Fruit fly (Drosophila melanogaster): ENCODE measurements around the gene axed.
A peak's percentile ranks its signal among the peaks of the same experiment; 100 is the strongest.

Gene axed

DNA sequence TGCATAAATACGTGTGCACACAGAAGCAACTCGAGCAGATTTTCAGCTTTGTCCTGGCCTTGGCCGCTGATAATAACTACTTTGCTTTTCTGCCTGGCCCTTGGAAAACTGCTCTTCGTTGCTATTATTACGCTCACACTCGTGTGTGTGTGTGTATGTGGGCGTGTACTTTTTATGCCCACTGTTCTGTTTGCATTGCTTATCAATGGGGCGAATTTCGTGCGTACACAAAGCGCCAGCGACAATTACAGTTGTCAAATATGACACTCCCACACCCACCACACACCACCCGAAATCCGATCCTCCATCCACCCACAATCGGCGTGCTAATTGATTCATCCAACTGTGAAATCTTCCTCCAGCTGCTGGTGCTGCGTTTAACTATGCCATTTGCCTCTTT is 3.5 kb downstream of the axed start:
- TF ChIP-seq CG6854 (GFP tag; optimal IDR thresholded peaks at IDR 0.05) (no peak), Eip78C (GFP tag) (peak; percentile 31), fkh (GFP tag; optimal IDR thresholded peaks at IDR 0.05) (peak; percentile 83), pdm3 (GFP tag; optimal IDR thresholded peaks at IDR 0.05) (no peak), Ets21C (GFP tag; optimal IDR thresholded peaks at IDR 0.05) (no peak)

DNA sequence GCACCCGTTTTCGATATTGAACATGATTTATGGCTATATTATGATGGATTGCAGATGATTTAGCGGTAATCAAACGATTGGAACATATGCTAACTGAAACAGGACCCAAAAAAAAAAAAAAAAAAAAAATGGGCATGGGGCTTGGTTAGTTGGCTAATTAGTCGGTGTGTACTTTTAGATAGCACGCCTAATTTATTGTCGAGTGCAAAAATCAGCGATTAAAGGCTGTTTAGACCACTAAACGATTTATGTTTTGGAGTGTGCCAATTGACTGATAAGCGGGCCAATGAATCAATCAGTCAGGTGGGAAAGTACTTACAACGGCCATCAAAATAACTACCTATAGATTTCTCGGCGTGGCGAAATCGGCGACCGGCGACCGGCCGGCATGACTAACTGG is 6.1 kb downstream of the axed start:
- TF ChIP-seq spab (GFP tag; optimal IDR thresholded peaks at IDR 0.05): no peak
- no peak for TF ChIP-seq CG3919 (GFP tag; optimal IDR thresholded peaks at IDR 0.05)
- no peak for TF ChIP-seq CG6163 (GFP tag; IDR thresholded peaks at IDR 0.05)
- TF ChIP-seq esn (GFP tag; optimal IDR thresholded peaks at IDR 0.05): no peak
- TF ChIP-seq svp (GFP tag): no peak

DNA sequence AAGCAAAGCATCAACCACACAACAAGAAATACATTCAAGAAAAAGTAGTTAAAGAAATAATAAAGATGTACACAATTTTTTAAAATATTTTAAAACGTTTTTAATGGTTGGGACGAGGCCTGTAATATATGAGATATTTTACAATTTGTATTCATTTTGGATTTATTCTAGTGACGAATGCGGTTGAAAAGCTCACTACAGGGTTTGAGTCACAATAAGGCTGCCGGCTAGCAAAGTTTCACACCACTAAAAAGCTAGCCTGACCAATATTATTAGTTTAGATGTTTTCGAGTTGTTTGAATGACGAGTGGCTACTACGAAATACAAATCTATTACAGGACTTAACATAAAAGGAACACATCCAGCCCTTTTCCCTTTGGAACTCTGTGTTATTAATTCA is 9.9 kb downstream of the axed start:
- TF ChIP-seq CG3032 (tag; optimal IDR thresholded peaks at IDR 0.05) (no peak), esn (GFP tag; optimal IDR thresholded peaks at IDR 0.05) (no peak), Eip93F (GFP tag; optimal IDR thresholded peaks at IDR 0.05) (no peak)

DNA sequence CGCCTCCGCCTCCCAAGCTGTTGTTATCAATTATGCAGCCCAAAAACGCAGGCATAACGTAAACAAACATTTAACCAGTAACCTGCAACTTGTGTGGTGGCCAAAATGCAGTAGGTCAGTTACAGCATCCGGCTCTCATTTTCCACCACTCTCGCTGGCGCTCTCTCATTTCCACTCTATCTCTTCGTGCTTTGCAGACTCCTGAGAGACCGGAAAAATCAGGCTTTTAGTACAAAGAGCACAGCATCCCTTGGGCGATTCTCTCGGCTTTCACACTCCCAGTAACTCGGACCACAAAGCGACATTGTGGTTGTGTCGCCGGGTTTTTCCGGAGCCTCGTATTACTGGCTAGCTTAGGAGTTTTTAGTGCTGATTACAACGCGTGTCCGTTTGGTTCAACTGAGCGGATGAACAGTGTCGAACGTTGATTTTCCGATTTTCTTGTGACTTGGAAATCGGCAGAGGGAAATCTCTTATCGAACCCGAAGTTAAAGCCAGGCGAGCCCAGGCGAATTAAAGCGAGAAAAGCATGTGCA is 14.6 kb downstream of the axed start, which contains the start of gene GluRIA:
GluRIA (plus strand) TSS at position 364 of the 536 bp plus-strand sequence.
- TF ChIP-seq CG11294 (GFP tag; IDR thresholded peaks at IDR 0.05): no peak
- TF ChIP-seq achi (GFP tag; optimal IDR thresholded peaks at IDR 0.05): no peak
- TF ChIP-seq Blimp-1 (GFP tag; optimal IDR thresholded peaks at IDR 0.05): no peak
- no peak for TF ChIP-seq esn (GFP tag; optimal IDR thresholded peaks at IDR 0.05)
- no peak for TF ChIP-seq Hr4 (GFP tag; optimal IDR thresholded peaks at IDR 0.05)
- TF ChIP-seq vri (GFP tag; optimal IDR thresholded peaks at IDR 0.05): no peak
- TF ChIP-seq Ets96B (tag; optimal IDR thresholded peaks at IDR 0.05): no peak
- no peak for TF ChIP-seq CG6163 (GFP tag; IDR thresholded peaks at IDR 0.05)
- no peak for TF ChIP-seq CG1621 (tag; optimal IDR thresholded peaks at IDR 0.05)
- TF ChIP-seq dsx (GFP tag; optimal IDR thresholded peaks at IDR 0.05; ENCODE audit: poor library complexity, severe bottlenecking): no peak
- TF ChIP-seq fkh (GFP tag; optimal IDR thresholded peaks at IDR 0.05): no peak
- TF ChIP-seq salr (GFP tag; optimal IDR thresholded peaks at IDR 0.05): no peak
- TF ChIP-seq CG11902 (GFP tag; optimal IDR thresholded peaks at IDR 0.05): no peak
- TF ChIP-seq CG34406 (GFP tag; optimal IDR thresholded peaks at IDR 0.05): no peak
- TF ChIP-seq CG6808 (GFP tag; optimal IDR thresholded peaks at IDR 0.05): no peak
- no peak for TF ChIP-seq Ets21C (GFP tag; optimal IDR thresholded peaks at IDR 0.05)
- TF ChIP-seq net (GFP tag; optimal IDR thresholded peaks at IDR 0.05): no peak
- no peak for TF ChIP-seq CG7368 (GFP tag; optimal IDR thresholded peaks at IDR 0.05)
- TF ChIP-seq fd85E (GFP tag; optimal IDR thresholded peaks at IDR 0.05): no peak

- TF ChIP-seq esn (GFP tag; optimal IDR thresholded peaks at IDR 0.05): no peak
- TF ChIP-seq cyc (GFP tag; optimal IDR thresholded peaks at IDR 0.05): no peak
- TF ChIP-seq net (GFP tag; optimal IDR thresholded peaks at IDR 0.05): no peak
- no peak for TF ChIP-seq achi (GFP tag; optimal IDR thresholded peaks at IDR 0.05)
- TF ChIP-seq dac (GFP tag; optimal IDR thresholded peaks at IDR 0.05): no peak
- no peak for TF ChIP-seq spab (GFP tag; optimal IDR thresholded peaks at IDR 0.05)
- no peak for TF ChIP-seq Eip93F (GFP tag; optimal IDR thresholded peaks at IDR 0.05)
- TF ChIP-seq Lpt (GFP tag; optimal IDR thresholded peaks at IDR 0.05): no peak
- TF ChIP-seq CG7368 (GFP tag; optimal IDR thresholded peaks at IDR 0.05): no peak
- TF ChIP-seq CG8319 (GFP tag; optimal IDR thresholded peaks at IDR 0.05): no peak
Observed at dm6 chr3L:6665541-6665940, 56.4 kb downstream of the axed start, which contains the start of gene eIF4E4. Gene eIF4E4 (minus strand): TSS chr3L:6665641.

DNA sequence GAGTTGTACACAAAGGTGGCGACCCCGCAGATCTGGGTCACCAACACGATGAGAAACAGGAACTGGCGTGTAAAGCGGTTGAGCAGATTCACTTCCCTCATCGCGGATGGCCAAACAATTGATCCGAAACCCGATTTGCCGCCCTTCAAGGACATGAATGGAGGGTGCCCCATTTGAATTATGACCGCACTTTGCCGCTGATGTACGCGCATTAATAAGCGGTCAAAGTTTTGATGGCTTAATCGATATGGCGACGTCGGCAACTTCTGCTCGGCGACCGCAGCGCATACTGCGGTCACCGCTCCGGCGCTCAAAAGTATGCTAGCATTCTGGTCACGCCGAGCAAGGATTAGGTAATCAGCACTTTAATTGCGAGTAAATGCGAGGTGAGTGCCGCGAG is 58.6 kb downstream of the axed start, which contains the start of gene Grl65a:
Grl65a (minus strand) TSS at position 101 of the 400 bp plus-strand sequence.
- TF ChIP-seq CG31627 (GFP tag; optimal IDR thresholded peaks at IDR 0.05) (no peak), CG3919 (GFP tag; optimal IDR thresholded peaks at IDR 0.05) (no peak), eg (GFP tag; IDR thresholded peaks at IDR 0.05) (no peak), CG34406 (GFP tag; optimal IDR thresholded peaks at IDR 0.05) (no peak), pdm3 (GFP tag; optimal IDR thresholded peaks at IDR 0.05) (no peak), Sox14 (GFP tag; optimal IDR thresholded peaks at IDR 0.05) (no peak), CG10631 (GFP tag; optimal IDR thresholded peaks at IDR 0.05) (no peak), Hr39 (GFP tag; optimal IDR thresholded peaks at IDR 0.05) (no peak), lz (GFP tag; optimal IDR thresholded peaks at IDR 0.05) (no peak), CG16779 (tag; optimal IDR thresholded peaks at IDR 0.05) (no peak), Hr4 (GFP tag; optimal IDR thresholded peaks at IDR 0.05) (no peak), CG8319 (GFP tag; optimal IDR thresholded peaks at IDR 0.05) (no peak), CG6808 (GFP tag; optimal IDR thresholded peaks at IDR 0.05) (no peak), acj6 (GFP tag; optimal IDR thresholded peaks at IDR 0.05) (no peak), spab (GFP tag; optimal IDR thresholded peaks at IDR 0.05) (no peak), CG1621 (tag; optimal IDR thresholded peaks at IDR 0.05) (no peak)

Measured in whole organism, prepupa.